Fruit fly (Drosophila melanogaster) whole organism, pupa: ENCODE data around the gene Nup154.

Experiments used
- CG13204 ChIP-seq: fragments of 200-800 bp; sonication (Bioruptor generic); optimal IDR thresholded peaks from 2 replicates; lab custom pipeline; 2018; ENCODE audit warnings: missing biosample characterization, mild to moderate bottlenecking, missing genetic modification characterization, moderate library complexity
- CG34367 ChIP-seq: fragments of 200-800 bp; sonication (Bioruptor generic); optimal IDR thresholded peaks from 2 replicates; lab custom pipeline; 2018; ENCODE audit warnings: missing biosample characterization, mild to moderate bottlenecking, missing genetic modification characterization
- Snoo ChIP-seq: fragments of 200-800 bp; sonication (Bioruptor generic); optimal IDR thresholded peaks from 3 replicates; lab custom pipeline; 2017; ENCODE audit warnings: missing biosample characterization, mild to moderate bottlenecking, missing genetic modification characterization, inconsistent platforms
- fd96Ca ChIP-seq: fragments of 200-800 bp; sonication (Bioruptor generic); IDR thresholded peaks from 3 replicates; pipeline ENCODE4 v1.3.6; 2022; ENCODE audit warnings: missing biosample characterization, missing genetic modification characterization
- rn ChIP-seq: fragments of 200-800 bp; sonication (Bioruptor generic); IDR thresholded peaks from 2 replicates; pipeline ENCODE4 v1.3.6; 2022; ENCODE audit warnings: missing biosample characterization, missing genetic modification characterization

- no peak for TF ChIP-seq CG13204
- no peak for TF ChIP-seq Snoo (tag; lab: Kevin White, UChicago)
- no peak for TF ChIP-seq rn
- TF ChIP-seq fd96Ca (GFP tag; lab: Robert Waterston, UW), result no peak
- TF ChIP-seq CG34367 (tag; lab: Kevin White, UChicago), result no peak
These were observed 18.2 kb downstream of the Nup154 start for dm6 chr2L:11022804-11023203.
